Worm (Caenorhabditis elegans) whole organism, early embryonic: Measurements from ENCODE around the gene pigs-1.

Experiments
- B0310.2 ChIP-seq: sonication (generic microtip); optimal IDR thresholded peaks from 2 replicates; lab custom pipeline; 2016; ENCODE audit warnings: mild to moderate bottlenecking, missing genetic modification characterization, missing compliant biosample characterization
- ama-1 ChIP-seq: fragments of 150-350 bp; optimal IDR thresholded peaks from 2 replicates; lab custom pipeline; 2014
- ceh-36 ChIP-seq: sonication (generic microtip); optimal IDR thresholded peaks from 2 replicates; lab custom pipeline; 2016; ENCODE audit warnings: missing genetic modification characterization, inconsistent platforms, missing compliant biosample characterization
- flt-1 ChIP-seq: fragments of 200-800 bp; sonication (Bioruptor generic); IDR thresholded peaks from 2 replicates; pipeline ENCODE4 v1.3.6; 2022; ENCODE audit warnings: missing genetic modification characterization, missing compliant biosample characterization
- hmg-4 ChIP-seq: fragments of 200-800 bp; sonication (Bioruptor generic); optimal IDR thresholded peaks from 2 replicates; lab custom pipeline; 2018; ENCODE audit warnings: mild to moderate bottlenecking, missing genetic modification characterization, missing compliant biosample characterization
- hnd-1 ChIP-seq: sonication (generic microtip); optimal IDR thresholded peaks from 2 replicates; lab custom pipeline; 2016; ENCODE audit warnings: missing genetic modification characterization, missing compliant biosample characterization
- tbx-11 ChIP-seq: fragments of 200-800 bp; sonication (Bioruptor generic); IDR thresholded peaks from 2 replicates; pipeline ENCODE4 v1.3.6; 2022; ENCODE audit warnings: missing genetic modification characterization, missing compliant biosample characterization
- tra-4 ChIP-seq: sonication (generic microtip); optimal IDR thresholded peaks from 2 replicates; lab custom pipeline; 2017; ENCODE audit warnings: missing genetic modification characterization, missing compliant biosample characterization

ce11 chrIV:10112570-10112969 lies 36.3 kb downstream of the pigs-1 start, which contains the start of gene nsph-3.2:
- TF ChIP-seq tbx-11 (GFP tag; lab: Robert Waterston, UW) (no peak), flt-1 (no peak), ceh-36 (tag; lab: Kevin White, UChicago) (no peak), hnd-1 (tag; lab: Kevin White, UChicago) (no peak), hmg-4 (GFP tag; lab: Kevin White, UChicago) (no peak), B0310.2 (no peak), ama-1 (lab: Kevin White, UChicago) (no peak), tra-4 (tag; lab: Kevin White, UChicago) (no peak)
